Worm (Caenorhabditis elegans): ENCODE results near the gene cdd-2.

ce11 chrIV:7578281-7578680, 30.6 kb upstream of the cdd-2 start, which contains the start of gene F32E10.5:
- TF ChIP-seq lin-13 (tag; optimal IDR thresholded peaks at IDR 0.05) (no peak), ztf-11 (tag; optimal IDR thresholded peaks at IDR 0.05) (no peak), unc-62 (GFP tag; optimal IDR thresholded peaks at IDR 0.05) (no peak), nhr-76 (tag; optimal IDR thresholded peaks at IDR 0.05) (no peak), hlh-1 (tag; optimal IDR thresholded peaks at IDR 0.05) (no peak), elt-3 (tag; optimal IDR thresholded peaks at IDR 0.05) (no peak)
